Fruit fly (Drosophila melanogaster): ENCODE data around the gene CG7148.

CG7148 gene

DNA sequence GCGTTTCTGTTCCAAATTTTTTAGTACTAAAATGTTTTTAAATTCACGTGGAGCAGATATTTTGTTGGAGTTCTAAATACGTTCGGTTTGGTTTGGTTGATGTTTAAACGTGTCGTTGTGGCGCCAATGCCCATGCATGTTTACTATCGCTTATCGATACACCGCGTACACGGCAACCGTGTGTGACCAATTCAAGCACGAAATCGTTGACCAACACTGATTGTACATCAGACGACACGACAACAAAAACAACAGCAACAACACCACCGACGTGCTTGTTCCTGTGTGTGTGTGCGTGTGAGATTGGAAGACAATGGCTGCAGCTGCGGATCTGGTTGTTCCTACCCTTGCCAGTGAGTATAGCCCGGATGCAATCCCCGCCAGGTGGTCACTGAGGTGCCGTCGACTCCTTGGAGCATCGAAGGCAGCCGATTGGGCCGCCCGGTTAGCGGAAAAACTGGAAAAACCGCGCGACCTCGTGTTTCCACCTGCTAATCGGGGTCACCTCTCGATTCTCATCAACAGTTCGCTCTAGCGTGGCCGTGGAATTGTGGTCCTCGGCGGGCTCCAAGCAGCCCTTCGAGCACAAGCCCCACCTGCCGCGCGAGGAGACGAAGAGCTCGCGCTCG is 7.2 kb downstream of the CG7148 start, which contains the start of gene eIF2A (continued):
- TF ChIP-seq CG16815 (GFP tag; optimal IDR thresholded peaks at IDR 0.05) (no peak), h (optimal IDR thresholded peaks at IDR 0.05) (no peak), CG17385 (GFP tag; optimal IDR thresholded peaks at IDR 0.05) (peak; percentile 47), gcm2 (GFP tag; optimal IDR thresholded peaks at IDR 0.05) (peak; percentile 51), CG11504 (tag; optimal IDR thresholded peaks at IDR 0.05) (no peak), CG6813 (GFP tag; optimal IDR thresholded peaks at IDR 0.05) (peak; percentile 18), CG8290 (GFP tag; optimal IDR thresholded peaks at IDR 0.05) (peak; percentile 63), CG8290 (tag; optimal IDR thresholded peaks at IDR 0.05) (peak; percentile 59 to 96), CG18476 (GFP tag; optimal IDR thresholded peaks at IDR 0.05) (no peak), ara (GFP tag; IDR thresholded peaks at IDR 0.05) (peak; percentile 13; the same call in 1 of the 2 replicates), ro (GFP tag; IDR thresholded peaks at IDR 0.05) (no peak), CG7786 (GFP tag; optimal IDR thresholded peaks at IDR 0.05) (peak; percentile 65), PHDP (tag; optimal IDR thresholded peaks at IDR 0.05) (peak; percentile 49), ERR (GFP tag; optimal IDR thresholded peaks at IDR 0.05) (peak; percentile 77), Antp (GFP tag; optimal IDR thresholded peaks at IDR 0.05) (peak; percentile 78), al (GFP tag; IDR thresholded peaks at IDR 0.05) (no peak), CG33557 (GFP tag; optimal IDR thresholded peaks at IDR 0.05) (peak; percentile 9), ci (GFP tag; IDR thresholded peaks at IDR 0.05) (peak; percentile 84), BEAF-32 (GFP tag; optimal IDR thresholded peaks at IDR 0.05) (peak; percentile 76), cg (GFP tag; optimal IDR thresholded peaks at IDR 0.05) (peak; percentile 94), sug (tag; optimal IDR thresholded peaks at IDR 0.05) (peak; percentile 80), unpg (GFP tag; optimal IDR thresholded peaks at IDR 0.05) (peak; percentile 45), Vsx1 (GFP tag; optimal IDR thresholded peaks at IDR 0.05) (no peak), maf-S (GFP tag; optimal IDR thresholded peaks at IDR 0.05) (peak; percentile 76), CG15479 (GFP tag; optimal IDR thresholded peaks at IDR 0.05) (no peak), Atf6 (GFP tag; IDR thresholded peaks at IDR 0.05) (peak; percentile 68; the same call in 1 of the 2 replicates), gsb-n (tag; optimal IDR thresholded peaks at IDR 0.05) (peak; percentile 99), Ptx1 (GFP tag; IDR thresholded peaks at IDR 0.05) (peak; percentile 45; the same call in 1 of the 2 replicates), CG9797 (GFP tag; optimal IDR thresholded peaks at IDR 0.05) (peak; percentile 78), az2 (GFP tag; optimal IDR thresholded peaks at IDR 0.05) (peak; percentile 33), nerfin-2 (GFP tag; IDR thresholded peaks at IDR 0.05; ENCODE audit: partially characterized antibody) (peak; percentile 76), Ets97D (GFP tag; optimal IDR thresholded peaks at IDR 0.05) (peak; percentile 93), CG4730 (GFP tag; IDR thresholded peaks at IDR 0.05) (no peak), Taf1 (GFP tag; IDR thresholded peaks at IDR 0.05) (peak; percentile 37; the same call in 1 of the 2 replicates), CG15011 (GFP tag; optimal IDR thresholded peaks at IDR 0.05) (no peak), grn (GFP tag; optimal IDR thresholded peaks at IDR 0.05) (no peak), crp (GFP tag; optimal IDR thresholded peaks at IDR 0.05) (peak in 1 of 2 experiments; percentile 66), CG31365 (tag; optimal IDR thresholded peaks at IDR 0.05) (peak; percentile 3), CG4424 (GFP tag; optimal IDR thresholded peaks at IDR 0.05) (peak; percentile 40), CG15073 (GFP tag; optimal IDR thresholded peaks at IDR 0.05) (no peak), CG9727 (GFP tag; optimal IDR thresholded peaks at IDR 0.05) (peak; percentile 7), CG4360 (GFP tag; IDR thresholded peaks at IDR 0.05) (peak; percentile 97), CG14441 (GFP tag; IDR thresholded peaks at IDR 0.05) (peak; percentile 24; the same call in 1 of the 2 replicates), CG16863 (GFP tag; optimal IDR thresholded peaks at IDR 0.05) (peak; percentile 34), prd (optimal IDR thresholded peaks at IDR 0.05) (no peak), prd (GFP tag; IDR thresholded peaks at IDR 0.05) (peak; percentile 72; the same call in 2 of the 3 replicates), otp (GFP tag; IDR thresholded peaks at IDR 0.05) (0 out of 3 replicates have a peak, but pooled peaks have one; percentile 14), repo (GFP tag; optimal IDR thresholded peaks at IDR 0.05) (peak; percentile 38), Drgx (GFP tag; IDR thresholded peaks at IDR 0.05) (peak; percentile 29; the same call in 1 of the 2 replicates), CG10654 (GFP tag; optimal IDR thresholded peaks at IDR 0.05) (peak; percentile 42)
